Worm (Caenorhabditis elegans) whole organism, L3 larva: ENCODE results near the gene Y82E9BR.9.

ENCODE experiments used
- R02D3.7 ChIP-seq: fragments of 150-350 bp; optimal IDR thresholded peaks from 2 replicates; lab custom pipeline; 2014; ENCODE audit warnings: missing biosample characterization, missing genetic modification characterization
- ZK546.5 ChIP-seq: sonication (generic microtip); optimal IDR thresholded peaks from 2 replicates; lab custom pipeline; 2017; ENCODE audit warnings: missing biosample characterization, missing genetic modification characterization
- aly-2 ChIP-seq: fragments of 150-350 bp; optimal IDR thresholded peaks from 2 replicates; lab custom pipeline; 2014; ENCODE audit warnings: missing biosample characterization, missing genetic modification characterization
- ama-1 ChIP-seq: fragments of 150-350 bp; optimal IDR thresholded peaks from 2 replicates; lab custom pipeline; 2018
- ceh-16 ChIP-seq: sonication (generic microtip); optimal IDR thresholded peaks from 2 replicates; lab custom pipeline; 2017; ENCODE audit warnings: missing biosample characterization, missing genetic modification characterization
- ceh-28 ChIP-seq: fragments of 150-350 bp; optimal IDR thresholded peaks from 2 replicates; lab custom pipeline; 2014; ENCODE audit warnings: missing biosample characterization, missing genetic modification reagents, missing genetic modification characterization
- ceh-9 ChIP-seq: sonication (generic microtip); optimal IDR thresholded peaks from 2 replicates; lab custom pipeline; 2018; ENCODE audit warnings: missing biosample characterization, missing genetic modification characterization
- egl-27 ChIP-seq: sonication (generic microtip); optimal IDR thresholded peaks from 4 replicates; lab custom pipeline; 2017; ENCODE audit warnings: missing biosample characterization, missing genetic modification reagents, missing genetic modification characterization
- egl-5 ChIP-seq: fragments of 150-350 bp; optimal IDR thresholded peaks from 2 replicates; lab custom pipeline; 2017; ENCODE audit warnings: missing biosample characterization, missing genetic modification reagents, missing genetic modification characterization, inconsistent platforms
- elt-1 ChIP-seq: fragments of 150-350 bp; optimal IDR thresholded peaks from 2 replicates; lab custom pipeline; 2014; ENCODE audit warnings: missing biosample characterization, missing genetic modification characterization
- elt-2 ChIP-seq: sonication (generic microtip); optimal IDR thresholded peaks from 2 replicates; lab custom pipeline; 2016; ENCODE audit warnings: missing genetic modification reagents, mild to moderate bottlenecking, missing genetic modification characterization, missing compliant biosample characterization
- eor-1 ChIP-seq, 2 experiments: fragments of 150-350 bp; optimal IDR thresholded peaks; 2 replicates each; lab custom pipeline; 2014 to 2018; ENCODE audit warnings: missing biosample characterization in 2 of 2, missing genetic modification characterization in 2 of 2
- fkh-10 ChIP-seq: sonication (generic microtip); optimal IDR thresholded peaks from 2 replicates; lab custom pipeline; 2017; ENCODE audit warnings: missing biosample characterization, missing genetic modification reagents, missing genetic modification characterization
- fos-1 ChIP-seq: fragments of 150-350 bp; optimal IDR thresholded peaks from 2 replicates; lab custom pipeline; 2014; ENCODE audit warnings: missing biosample characterization, missing genetic modification characterization
- hmg-11 ChIP-seq: sonication (generic microtip); optimal IDR thresholded peaks from 2 replicates; lab custom pipeline; 2016; ENCODE audit warnings: missing genetic modification characterization, missing compliant biosample characterization
- jun-1 ChIP-seq: fragments of 150-350 bp; optimal IDR thresholded peaks from 2 replicates; lab custom pipeline; 2014; ENCODE audit warnings: missing biosample characterization, missing genetic modification reagents, missing genetic modification characterization
- lin-15B ChIP-seq: fragments of 150-350 bp; optimal IDR thresholded peaks from 2 replicates; lab custom pipeline; 2014; ENCODE audit warnings: missing biosample characterization, missing genetic modification characterization
- lin-39 ChIP-seq: fragments of 150-350 bp; optimal IDR thresholded peaks from 2 replicates; lab custom pipeline; 2018; ENCODE audit warnings: missing biosample characterization, missing genetic modification reagents, missing genetic modification characterization
- lsy-12 ChIP-seq: sonication (generic microtip); optimal IDR thresholded peaks from 2 replicates; lab custom pipeline; 2016; ENCODE audit warnings: mild to moderate bottlenecking, missing genetic modification characterization, missing compliant biosample characterization
- mdl-1 ChIP-seq: fragments of 150-350 bp; optimal IDR thresholded peaks from 2 replicates; lab custom pipeline; 2014; ENCODE audit warnings: missing biosample characterization, missing genetic modification characterization
- mml-1 ChIP-seq: fragments of 150-350 bp; sonication (generic microtip); optimal IDR thresholded peaks from 3 replicates; lab custom pipeline; 2014; ENCODE audit warnings: missing biosample characterization, missing genetic modification characterization
- nfya-1 ChIP-seq: sonication (generic microtip); optimal IDR thresholded peaks from 2 replicates; lab custom pipeline; 2017; ENCODE audit warnings: missing genetic modification characterization, mild to moderate bottlenecking, missing compliant biosample characterization, antibody characterized with exemption, moderate library complexity; ENCODE audit not compliant: insufficient read depth
- nhr-12 ChIP-seq: fragments of 150-350 bp; optimal IDR thresholded peaks from 2 replicates; lab custom pipeline; 2014; ENCODE audit warnings: missing biosample characterization, missing genetic modification characterization
- nhr-23 ChIP-seq: fragments of 150-350 bp; optimal IDR thresholded peaks from 2 replicates; lab custom pipeline; 2014; ENCODE audit warnings: missing biosample characterization, missing genetic modification reagents, missing genetic modification characterization
- nhr-237 ChIP-seq: fragments of 150-350 bp; optimal IDR thresholded peaks from 2 replicates; lab custom pipeline; 2014; ENCODE audit warnings: missing biosample characterization, missing genetic modification characterization
- nhr-25 ChIP-seq: sonication (generic microtip); optimal IDR thresholded peaks from 2 replicates; lab custom pipeline; 2017; ENCODE audit warnings: missing biosample characterization, missing genetic modification characterization
- nhr-28 ChIP-seq: fragments of 150-350 bp; optimal IDR thresholded peaks from 2 replicates; lab custom pipeline; 2014; ENCODE audit warnings: missing biosample characterization, missing genetic modification characterization
- nhr-43 ChIP-seq: sonication (generic microtip); optimal IDR thresholded peaks from 2 replicates; lab custom pipeline; 2016; ENCODE audit warnings: mild to moderate bottlenecking, missing genetic modification characterization, missing compliant biosample characterization; ENCODE audit not compliant: poor library complexity, severe bottlenecking
- nhr-67 ChIP-seq: fragments of 150-350 bp; optimal IDR thresholded peaks from 2 replicates; lab custom pipeline; 2014; ENCODE audit warnings: missing biosample characterization, missing genetic modification characterization
- nhr-76 ChIP-seq: fragments of 150-350 bp; sonication (generic microtip); optimal IDR thresholded peaks from 5 replicates; lab custom pipeline; 2014; ENCODE audit warnings: missing biosample characterization, missing genetic modification characterization
- nhr-77 ChIP-seq: fragments of 150-350 bp; optimal IDR thresholded peaks from 2 replicates; lab custom pipeline; 2014; ENCODE audit warnings: missing biosample characterization, missing genetic modification characterization
- pha-4 ChIP-seq: fragments of 150-350 bp; optimal IDR thresholded peaks from 2 replicates; lab custom pipeline; 2014; ENCODE audit warnings: missing biosample characterization, missing genetic modification reagents, missing genetic modification characterization
- pqm-1 ChIP-seq: fragments of 150-350 bp; optimal IDR thresholded peaks from 2 replicates; lab custom pipeline; 2017; ENCODE audit warnings: missing biosample characterization, missing genetic modification characterization, inconsistent platforms
- skn-1 ChIP-seq: fragments of 150-350 bp; optimal IDR thresholded peaks from 2 replicates; lab custom pipeline; 2014; ENCODE audit warnings: missing biosample characterization, missing genetic modification characterization
- snpc-4 ChIP-seq: fragments of 150-350 bp; optimal IDR thresholded peaks from 2 replicates; lab custom pipeline; 2014; ENCODE audit warnings: missing biosample characterization, missing genetic modification characterization
- tbx-2 ChIP-seq: sonication (generic microtip); optimal IDR thresholded peaks from 2 replicates; lab custom pipeline; 2016; ENCODE audit warnings: mild to moderate bottlenecking, missing genetic modification characterization, missing compliant biosample characterization
- unc-39 ChIP-seq: sonication (generic microtip); optimal IDR thresholded peaks from 4 replicates; lab custom pipeline; 2017; ENCODE audit warnings: missing biosample characterization, missing genetic modification characterization
- zag-1 ChIP-seq: fragments of 150-350 bp; optimal IDR thresholded peaks from 2 replicates; lab custom pipeline; 2014; ENCODE audit warnings: missing biosample characterization, missing genetic modification characterization

Y82E9BR.9 gene

ce11 chrIII:1359669-1360068 is at the start of gene Y82E9BR.9:
Gene Y82E9BR.9, minus strand, starts transcription at chrIII:1359769.
- no peak for TF ChIP-seq ceh-9 (tag; lab: Kevin White, UChicago)
- no peak for TF ChIP-seq lin-15B (tag; lab: Kevin White, UChicago)
- no peak for TF ChIP-seq nhr-76 (tag; lab: Kevin White, UChicago)
- no peak for TF ChIP-seq nhr-12 (tag; lab: Kevin White, UChicago)
- no peak for TF ChIP-seq jun-1 (tag; lab: Kevin White, UChicago)
- TF ChIP-seq nhr-237 = no peak
- no peak for TF ChIP-seq lin-39
- no peak for TF ChIP-seq ama-1 (lab: Kevin White, UChicago)
- TF ChIP-seq pqm-1 (tag; lab: Kevin White, UChicago) = no peak
- TF ChIP-seq egl-27 (tag; lab: Kevin White, UChicago) = no peak
- no peak for TF ChIP-seq egl-5 (tag; lab: Kevin White, UChicago)
- no peak for TF ChIP-seq fkh-10 (GFP tag; lab: Kevin White, UChicago)
- TF ChIP-seq mdl-1 (tag; lab: Kevin White, UChicago) = no peak
- no peak for TF ChIP-seq lsy-12 (tag; lab: Kevin White, UChicago)
- no peak for TF ChIP-seq tbx-2
- no peak for TF ChIP-seq R02D3.7
- no peak for TF ChIP-seq ceh-16
- no peak for TF ChIP-seq nhr-28 (tag; lab: Kevin White, UChicago)
- TF ChIP-seq elt-1 (tag; lab: Kevin White, UChicago) = no peak

ce11 chrIII:1409139-1409538 is 49.6 kb upstream of the Y82E9BR.9 start, which contains the start of gene Y82E9BR.22:
Gene Y82E9BR.22, minus strand, starts transcription at chrIII:1409239.
- TF ChIP-seq tbx-2 (no peak), lin-39 (no peak), mdl-1 (tag; lab: Kevin White, UChicago) (no peak), pha-4 (tag; lab: Kevin White, UChicago) (no peak), snpc-4 (tag; lab: Kevin White, UChicago) (no peak), lin-15B (tag; lab: Kevin White, UChicago) (no peak), egl-27 (tag; lab: Kevin White, UChicago) (no peak), ama-1 (lab: Kevin White, UChicago) (no peak), lsy-12 (tag; lab: Kevin White, UChicago) (no peak), mml-1 (no peak), nhr-23 (tag; lab: Kevin White, UChicago) (no peak), ceh-16 (no peak), nhr-25 (no peak), elt-2 (no peak), zag-1 (tag; lab: Kevin White, UChicago) (no peak), nfya-1 (tag; lab: Kevin White, UChicago) (no peak), ceh-28 (tag; lab: Kevin White, UChicago) (no peak), unc-39 (tag; lab: Kevin White, UChicago) (no peak), skn-1 (no peak), hmg-11 (tag; lab: Kevin White, UChicago) (no peak)

ce11 chrIII:1403108-1403507 is 43.5 kb upstream of the Y82E9BR.9 start, which contains the start of gene pals-18:
Gene pals-18, plus strand, starts transcription at chrIII:1403408.
- no peak for TF ChIP-seq snpc-4 (tag; lab: Kevin White, UChicago)
- TF ChIP-seq ZK546.5 (tag; lab: Kevin White, UChicago) = no peak
- TF ChIP-seq mdl-1 (tag; lab: Kevin White, UChicago) = no peak
- no peak for TF ChIP-seq fos-1 (tag; lab: Kevin White, UChicago)
- TF ChIP-seq mml-1 = no peak
- TF ChIP-seq eor-1 (tag; optimal IDR thresholded peaks at IDR 0.05; lab: Kevin White, UChicago) = no peak
- no peak for TF ChIP-seq aly-2 (tag; lab: Kevin White, UChicago)
- no peak for TF ChIP-seq skn-1
- no peak for TF ChIP-seq lsy-12 (tag; lab: Kevin White, UChicago)
- no peak for TF ChIP-seq ceh-9 (tag; lab: Kevin White, UChicago)
- no peak for TF ChIP-seq pqm-1 (tag; lab: Kevin White, UChicago)
- TF ChIP-seq nhr-12 (tag; lab: Kevin White, UChicago) = no peak
- no peak for TF ChIP-seq egl-27 (tag; lab: Kevin White, UChicago)
- TF ChIP-seq nhr-77 (tag; lab: Kevin White, UChicago) = no peak
- TF ChIP-seq nfya-1 (tag; lab: Kevin White, UChicago) = no peak
- TF ChIP-seq ceh-16 = no peak
- no peak for TF ChIP-seq nhr-67
- no peak for TF ChIP-seq R02D3.7
- TF ChIP-seq, all 47 proteins: peak for 0

- TF ChIP-seq pqm-1 (tag; lab: Kevin White, UChicago) (peak; percentile 67), nhr-43 (tag; lab: Kevin White, UChicago) (no peak), nfya-1 (tag; lab: Kevin White, UChicago) (no peak), elt-2 (peak; percentile 82), pha-4 (tag; lab: Kevin White, UChicago) (peak; percentile 30)
Observed at ce11 chrIII:1401497-1401990, 42.0 kb upstream of the Y82E9BR.9 start, which contains the start of gene pals-19. Gene pals-19, plus strand, starts transcription at chrIII:1401940.
